Worm (Caenorhabditis elegans): Measurements from ENCODE around the gene F02A9.7.
A peak's percentile ranks its signal among the peaks of the same experiment; 100 is the strongest.

F02A9.7 gene

ce11 chrIII:9091392-9092291, 16.2 kb upstream of the F02A9.7 start, which contains the start of gene glp-1:
glp-1 (plus strand) TSS chrIII:9092241.
- TF ChIP-seq nhr-28 (tag; optimal IDR thresholded peaks at IDR 0.05) (no peak), mls-2 (tag; optimal IDR thresholded peaks at IDR 0.05) (no peak), lin-32 (GFP tag; optimal IDR thresholded peaks at IDR 0.05) (no peak), sptf-1 (tag; optimal IDR thresholded peaks at IDR 0.05) (no peak), M03D4.4 (tag; optimal IDR thresholded peaks at IDR 0.05) (no peak), tbx-8 (GFP tag; optimal IDR thresholded peaks at IDR 0.05) (no peak), unc-62 (GFP tag; optimal IDR thresholded peaks at IDR 0.05) (no peak), ztf-11 (tag; optimal IDR thresholded peaks at IDR 0.05) (no peak), elt-1 (tag; optimal IDR thresholded peaks at IDR 0.05; ENCODE audit: borderline replicate concordance, insufficient read depth) (no peak), hlh-1 (tag; optimal IDR thresholded peaks at IDR 0.05) (no peak), bed-3 (GFP tag; optimal IDR thresholded peaks at IDR 0.05) (no peak), ceh-39 (tag; optimal IDR thresholded peaks at IDR 0.05) (no peak), mep-1 (tag; optimal IDR thresholded peaks at IDR 0.05) (no peak), nhr-12 (tag; optimal IDR thresholded peaks at IDR 0.05) (no peak), unc-39 (tag; optimal IDR thresholded peaks at IDR 0.05) (no peak), ceh-83 (GFP tag; optimal IDR thresholded peaks at IDR 0.05) (no peak)

- TF ChIP-seq nhr-2 (tag; optimal IDR thresholded peaks at IDR 0.05) (no peak), bed-3 (GFP tag; optimal IDR thresholded peaks at IDR 0.05) (no peak), sem-2 (GFP tag; optimal IDR thresholded peaks at IDR 0.05) (no peak), tbx-8 (GFP tag; optimal IDR thresholded peaks at IDR 0.05) (no peak)
Observed at ce11 chrIII:9089325-9089823, 13.9 kb upstream of the F02A9.7 start, which contains the start of the genes mccc-2 and mrpl-44. mccc-2 (minus strand) TSS chrIII:9089375. mrpl-44 (minus strand) TSS chrIII:9089375.

ce11 chrIII:9084329-9084728, 8.9 kb upstream of the F02A9.7 start:
- TF ChIP-seq cnd-1 (tag; optimal IDR thresholded peaks at IDR 0.05) = no peak
- TF ChIP-seq unc-39 (tag; optimal IDR thresholded peaks at IDR 0.05) = no peak
- peak; percentile 75 for TF ChIP-seq mab-5 (tag; optimal IDR thresholded peaks at IDR 0.05)
- no peak for TF ChIP-seq lsy-2 (tag; optimal IDR thresholded peaks at IDR 0.05)
- peak; percentile 11 for TF ChIP-seq unc-62 (GFP tag; optimal IDR thresholded peaks at IDR 0.05)
- peak; percentile 26 for TF ChIP-seq mls-2 (tag; optimal IDR thresholded peaks at IDR 0.05)
- peak; percentile 98 for TF ChIP-seq ces-1 (GFP tag; optimal IDR thresholded peaks at IDR 0.05)
- TF ChIP-seq unc-120 (tag; optimal IDR thresholded peaks at IDR 0.05; ENCODE audit: poor library complexity, severe bottlenecking) = peak; percentile 65
- no peak for TF ChIP-seq nhr-2 (tag; optimal IDR thresholded peaks at IDR 0.05)

ce11 chrIII:9083118-9083517, 7.7 kb upstream of the F02A9.7 start:
- no peak for TF ChIP-seq ham-2 (GFP tag; optimal IDR thresholded peaks at IDR 0.05)
- no peak for TF ChIP-seq sem-2 (GFP tag; optimal IDR thresholded peaks at IDR 0.05)
- TF ChIP-seq unc-120 (tag; optimal IDR thresholded peaks at IDR 0.05; ENCODE audit: poor library complexity, severe bottlenecking) = peak; percentile 55
- TF ChIP-seq unc-62 (GFP tag; optimal IDR thresholded peaks at IDR 0.05) = peak; percentile 54
- no peak for TF ChIP-seq mab-5 (tag; optimal IDR thresholded peaks at IDR 0.05)

ce11 chrIII:9081763-9082162, 6.3 kb upstream of the F02A9.7 start, which contains the start of gene far-2:
far-2 (plus strand) TSS chrIII:9081828.
- TF ChIP-seq bed-3 (GFP tag; optimal IDR thresholded peaks at IDR 0.05) = no peak

ce11 chrIII:9081055-9081454, 5.6 kb upstream of the F02A9.7 start, which contains the start of gene far-1:
far-1 (minus strand) TSS chrIII:9081179.
- TF ChIP-seq unc-62 (GFP tag; optimal IDR thresholded peaks at IDR 0.05) (peak; percentile 58), drap-1 (GFP tag; optimal IDR thresholded peaks at IDR 0.05) (no peak), hlh-1 (tag; optimal IDR thresholded peaks at IDR 0.05) (peak; percentile 57), M03D4.4 (tag; optimal IDR thresholded peaks at IDR 0.05) (peak; percentile 8), unc-120 (tag; optimal IDR thresholded peaks at IDR 0.05; ENCODE audit: poor library complexity, severe bottlenecking) (peak; percentile 63), unc-39 (tag; optimal IDR thresholded peaks at IDR 0.05) (no peak)

Data from whole organism, mixed stage, embryonic.